Worm (Caenorhabditis elegans) whole organism, L1 larva: ENCODE results near the gene srdh-1.

Source experiments
- C16A3.4 ChIP-seq: fragments of 150-350 bp; optimal IDR thresholded peaks from 2 replicates; lab custom pipeline; 2014; ENCODE audit warnings: missing biosample characterization, missing genetic modification characterization
- Y116A8C.19 ChIP-seq: sonication (generic microtip); optimal IDR thresholded peaks from 2 replicates; lab custom pipeline; 2016; ENCODE audit warnings: missing compliant biosample characterization, missing genetic modification characterization, borderline replicate concordance
- aha-1 ChIP-seq: fragments of 150-350 bp; optimal IDR thresholded peaks from 2 replicates; lab custom pipeline; 2014; ENCODE audit warnings: missing biosample characterization, missing genetic modification characterization
- alr-1 ChIP-seq: fragments of 200-800 bp; sonication (Bioruptor generic); optimal IDR thresholded peaks from 2 replicates; lab custom pipeline; 2018; ENCODE audit warnings: borderline replicate concordance, mild to moderate bottlenecking, missing genetic modification characterization, missing compliant biosample characterization
- aly-2 ChIP-seq: fragments of 150-350 bp; optimal IDR thresholded peaks from 2 replicates; lab custom pipeline; 2014; ENCODE audit warnings: missing biosample characterization, missing genetic modification characterization
- ama-1 ChIP-seq: fragments of 150-350 bp; optimal IDR thresholded peaks from 2 replicates; lab custom pipeline; 2014
- blmp-1 ChIP-seq: fragments of 150-350 bp; optimal IDR thresholded peaks from 2 replicates; lab custom pipeline; 2014; ENCODE audit warnings: missing biosample characterization, missing genetic modification characterization
- ceh-88 ChIP-seq: fragments of 200-800 bp; sonication (Bioruptor generic); IDR thresholded peaks from 2 replicates; pipeline ENCODE4 v1.3.6; 2022; ENCODE audit warnings: missing genetic modification characterization, missing compliant biosample characterization
- dsc-1 ChIP-seq: sonication (generic microtip); optimal IDR thresholded peaks from 2 replicates; lab custom pipeline; 2016; ENCODE audit warnings: mild to moderate bottlenecking, missing genetic modification characterization, missing compliant biosample characterization
- egl-27 ChIP-seq, 2 experiments: fragments of 150-350 bp in 1 of 2; sonication (generic microtip); optimal IDR thresholded peaks; 3 replicates each; lab custom pipeline; 2017 to 2018; ENCODE audit warnings: missing biosample characterization in 2 of 2, missing genetic modification characterization in 2 of 2, missing genetic modification reagents in 2 of 2
- elt-2 ChIP-seq: sonication (generic microtip); optimal IDR thresholded peaks from 2 replicates; lab custom pipeline; 2016; ENCODE audit warnings: missing genetic modification characterization, mild to moderate bottlenecking, inconsistent platforms, missing compliant biosample characterization, missing genetic modification reagents
- elt-3 ChIP-seq, 6 experiments: fragments of 150-350 bp in 1 of 6; sonication (generic microtip); optimal IDR thresholded peaks; 2 replicates each; lab custom pipeline; 2017 to 2018; ENCODE audit warnings: missing biosample characterization in 6 of 6, missing genetic modification characterization in 6 of 6, inconsistent platforms in 1 of 6
- fkh-10 ChIP-seq: sonication (generic microtip); optimal IDR thresholded peaks from 2 replicates; lab custom pipeline; 2017; ENCODE audit warnings: missing biosample characterization, missing genetic modification reagents, missing genetic modification characterization
- fkh-4 ChIP-seq: sonication (generic microtip); optimal IDR thresholded peaks from 2 replicates; lab custom pipeline; 2016; ENCODE audit warnings: missing compliant biosample characterization, missing genetic modification characterization, borderline replicate concordance
- hlh-17 ChIP-seq: fragments of 200-800 bp; sonication (Bioruptor generic); optimal IDR thresholded peaks from 2 replicates; lab custom pipeline; 2018; ENCODE audit warnings: missing genetic modification characterization, mild to moderate bottlenecking, missing compliant biosample characterization, moderate library complexity, borderline replicate concordance
- hpl-2 ChIP-seq: fragments of 150-350 bp; optimal IDR thresholded peaks from 2 replicates; lab custom pipeline; 2014; ENCODE audit warnings: missing biosample characterization, missing genetic modification reagents, missing genetic modification characterization
- irx-1 ChIP-seq: sonication (generic microtip); optimal IDR thresholded peaks from 2 replicates; lab custom pipeline; 2016; ENCODE audit warnings: missing genetic modification characterization, missing compliant biosample characterization
- isw-1 ChIP-seq: fragments of 200-800 bp; sonication (Bioruptor generic); IDR thresholded peaks from 2 replicates; pipeline ENCODE4 v1.3.6; 2022; ENCODE audit warnings: missing genetic modification characterization, missing compliant biosample characterization
- jun-1 ChIP-seq: fragments of 150-350 bp; optimal IDR thresholded peaks from 2 replicates; lab custom pipeline; 2014; ENCODE audit warnings: missing biosample characterization, missing genetic modification reagents, missing genetic modification characterization
- lin-14 ChIP-seq: fragments of 200-800 bp; sonication (Bioruptor generic); optimal IDR thresholded peaks from 2 replicates; lab custom pipeline; 2018; ENCODE audit warnings: mild to moderate bottlenecking, missing genetic modification characterization, moderate library complexity, missing compliant biosample characterization
- lin-35 ChIP-seq, 2 experiments: fragments of 150-350 bp; optimal IDR thresholded peaks; 2 replicates each; lab custom pipeline; 2014; ENCODE audit warnings: missing biosample characterization in 2 of 2, missing genetic modification characterization in 2 of 2, missing genetic modification reagents in 2 of 2
- mdl-1 ChIP-seq, 2 experiments: fragments of 150-350 bp; optimal IDR thresholded peaks; 2 replicates each; lab custom pipeline; 2014 to 2017; ENCODE audit warnings: missing biosample characterization in 2 of 2, missing genetic modification characterization in 2 of 2, inconsistent platforms in 1 of 2
- nhr-19 ChIP-seq: fragments of 200-800 bp; sonication (Bioruptor generic); conservative IDR thresholded peaks from 2 replicates; pipeline ENCODE4 v1.3.6; 2022; ENCODE audit warnings: missing genetic modification characterization, missing compliant biosample characterization
- nhr-71 ChIP-seq: sonication (generic microtip); optimal IDR thresholded peaks from 2 replicates; lab custom pipeline; 2016; ENCODE audit warnings: mild to moderate bottlenecking, missing genetic modification characterization, moderate library complexity, missing compliant biosample characterization
- nhr-77 ChIP-seq: fragments of 150-350 bp; optimal IDR thresholded peaks from 2 replicates; lab custom pipeline; 2014; ENCODE audit warnings: missing biosample characterization, missing genetic modification characterization
- nhr-84 ChIP-seq: sonication (generic microtip); optimal IDR thresholded peaks from 2 replicates; lab custom pipeline; 2017; ENCODE audit warnings: missing biosample characterization, missing genetic modification characterization
- nhr-85 ChIP-seq: sonication (generic microtip); peaks from one replicate; lab custom pipeline; 2016; ENCODE audit warnings: missing genetic modification characterization, inconsistent platforms, missing compliant biosample characterization
- pax-3 ChIP-seq: fragments of 200-800 bp; sonication (Bioruptor generic); optimal IDR thresholded peaks from 2 replicates; lab custom pipeline; 2018; ENCODE audit warnings: mild to moderate bottlenecking, missing genetic modification characterization, moderate library complexity, missing compliant biosample characterization
- pqm-1 ChIP-seq: sonication (generic microtip); optimal IDR thresholded peaks from 3 replicates; lab custom pipeline; 2017; ENCODE audit warnings: missing biosample characterization, missing genetic modification characterization
- snu-23 ChIP-seq: sonication (generic microtip); optimal IDR thresholded peaks from 2 replicates; lab custom pipeline; 2016; ENCODE audit warnings: missing genetic modification characterization, missing compliant biosample characterization
- sptf-1 ChIP-seq: fragments of 150-350 bp; optimal IDR thresholded peaks from 2 replicates; lab custom pipeline; 2014; ENCODE audit warnings: missing biosample characterization, missing genetic modification characterization
- sup-37 ChIP-seq: fragments of 200-800 bp; sonication (Bioruptor generic); optimal IDR thresholded peaks from 2 replicates; lab custom pipeline; 2018; ENCODE audit warnings: mild to moderate bottlenecking, missing genetic modification characterization, missing compliant biosample characterization
- tlp-1 ChIP-seq: fragments of 150-350 bp; optimal IDR thresholded peaks from 2 replicates; lab custom pipeline; 2014; ENCODE audit warnings: missing biosample characterization, missing genetic modification characterization
- unc-130 ChIP-seq: fragments of 150-350 bp; optimal IDR thresholded peaks from 2 replicates; lab custom pipeline; 2017; ENCODE audit warnings: missing biosample characterization, missing genetic modification characterization, inconsistent platforms
- unc-30 ChIP-seq: sonication (generic microtip); optimal IDR thresholded peaks from 2 replicates; lab custom pipeline; 2017; ENCODE audit warnings: missing biosample characterization, missing genetic modification characterization
- unc-62 ChIP-seq: fragments of 150-350 bp; optimal IDR thresholded peaks from 2 replicates; lab custom pipeline; 2014; ENCODE audit warnings: missing biosample characterization, missing genetic modification reagents, missing genetic modification characterization
- unc-86 ChIP-seq: sonication (generic microtip); optimal IDR thresholded peaks from 2 replicates; lab custom pipeline; 2016; ENCODE audit warnings: missing genetic modification characterization, missing compliant biosample characterization
- unc-98 ChIP-seq: fragments of 200-800 bp; sonication (Bioruptor generic); IDR thresholded peaks from 2 replicates; pipeline ENCODE4 v1.3.6; 2022; ENCODE audit warnings: missing genetic modification characterization, missing compliant biosample characterization
- vab-15 ChIP-seq: sonication (generic microtip); optimal IDR thresholded peaks from 2 replicates; lab custom pipeline; 2017; ENCODE audit warnings: missing genotype, mild to moderate bottlenecking, missing genetic modification characterization, missing compliant biosample characterization
- xbp-1 ChIP-seq: sonication (generic microtip); optimal IDR thresholded peaks from 2 replicates; lab custom pipeline; 2016; ENCODE audit warnings: missing genetic modification characterization, missing compliant biosample characterization
- zag-1 ChIP-seq: fragments of 150-350 bp; optimal IDR thresholded peaks from 2 replicates; lab custom pipeline; 2014; ENCODE audit warnings: missing biosample characterization, missing genetic modification characterization

srdh-1 gene

DNA sequence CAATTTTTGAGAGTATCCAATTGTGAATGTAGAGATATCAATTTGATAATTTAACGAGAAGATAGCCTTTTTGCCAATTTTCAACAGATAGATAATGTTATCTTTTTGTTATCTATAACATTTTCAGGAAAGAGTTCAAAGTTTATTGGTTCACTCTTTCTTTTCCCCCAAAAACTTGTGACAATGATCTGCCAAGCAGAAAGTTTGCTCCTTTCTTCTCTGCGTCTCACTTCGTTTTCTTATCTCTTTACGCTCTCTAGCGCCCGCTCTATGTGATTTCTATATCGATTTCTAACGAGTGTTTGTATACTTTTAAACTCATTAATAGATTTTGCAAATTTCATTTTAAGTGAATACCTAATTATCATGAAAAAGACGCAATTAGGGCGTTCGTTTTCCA lies 38.0 kb upstream of the srdh-1 start (continued):
- no peak for TF ChIP-seq elt-3 (tag; optimal IDR thresholded peaks at IDR 0.05; lab: Kevin White, UChicago)
- no peak for TF ChIP-seq unc-130 (tag; lab: Kevin White, UChicago)
- TF ChIP-seq blmp-1, result peak; percentile 23
- no peak for TF ChIP-seq unc-62 (GFP tag; lab: Kevin White, UChicago)
- TF ChIP-seq C16A3.4 (tag; lab: Kevin White, UChicago), result no peak
- no peak for TF ChIP-seq nhr-85
- TF ChIP-seq irx-1, result no peak
- peak in 1 of 2 experiments; percentile 29 for TF ChIP-seq mdl-1 (tag; optimal IDR thresholded peaks at IDR 0.05; lab: Kevin White, UChicago)
- TF ChIP-seq vab-15, result no peak
- no peak for TF ChIP-seq xbp-1 (tag; lab: Kevin White, UChicago)
- TF ChIP-seq fkh-10 (GFP tag; lab: Kevin White, UChicago), result no peak
- TF ChIP-seq nhr-77 (tag; lab: Kevin White, UChicago), result no peak
- TF ChIP-seq lin-35 (GFP tag; optimal IDR thresholded peaks at IDR 0.05; lab: Kevin White, UChicago), result peak in 1 of 2 experiments; percentile 16
- no peak for TF ChIP-seq Y116A8C.19 (tag; lab: Kevin White, UChicago)
- no peak for TF ChIP-seq nhr-84 (tag; lab: Kevin White, UChicago)
- TF ChIP-seq pqm-1, result peak; percentile 10
- no peak for TF ChIP-seq hlh-17 (GFP tag; lab: Kevin White, UChicago)
- no peak for TF ChIP-seq unc-98 (GFP tag; lab: Robert Waterston, UW)
- TF ChIP-seq snu-23, result peak; percentile 9
- TF ChIP-seq aly-2 (tag; lab: Kevin White, UChicago), result no peak
- no peak for TF ChIP-seq ama-1
- TF ChIP-seq pax-3 (tag; lab: Kevin White, UChicago), result no peak
- TF ChIP-seq jun-1 (tag; lab: Kevin White, UChicago), result no peak

DNA sequence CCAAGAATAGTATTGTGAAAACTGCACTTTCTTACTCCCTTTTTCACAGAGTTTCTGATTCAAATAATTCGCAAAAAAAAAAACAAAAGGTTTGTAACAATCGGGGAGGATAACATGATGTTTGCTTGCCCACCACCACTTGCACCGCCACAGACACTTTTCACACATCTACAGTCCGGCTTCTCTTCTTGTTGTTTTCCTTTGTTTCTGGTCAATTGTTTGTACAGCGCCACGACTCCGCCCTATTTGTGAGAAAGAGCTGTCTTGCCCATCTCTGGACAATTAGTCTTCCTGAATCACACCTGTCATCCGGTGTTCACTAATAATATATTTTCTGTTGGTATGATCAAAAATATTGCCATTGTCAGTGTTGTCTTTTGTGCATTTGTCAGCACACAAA lies 33.5 kb upstream of the srdh-1 start, which contains the start of gene M110.9:
Gene M110.9, plus strand, starts transcription at position 301 of the 400 bp plus-strand sequence.
- TF ChIP-seq elt-2 (tag; lab: Kevin White, UChicago) (no peak), hpl-2 (no peak), sup-37 (GFP tag; lab: Kevin White, UChicago) (no peak), nhr-19 (GFP tag; lab: Robert Waterston, UW) (no peak), nhr-71 (tag; lab: Kevin White, UChicago) (no peak), zag-1 (tag; lab: Kevin White, UChicago) (no peak), irx-1 (no peak), alr-1 (tag; lab: Kevin White, UChicago) (no peak), pax-3 (tag; lab: Kevin White, UChicago) (no peak), xbp-1 (tag; lab: Kevin White, UChicago) (no peak), unc-30 (tag; lab: Kevin White, UChicago) (no peak), egl-27 (tag; optimal IDR thresholded peaks at IDR 0.05; lab: Kevin White, UChicago) (no peak), ceh-88 (GFP tag; lab: Robert Waterston, UW) (no peak), fkh-4 (tag; lab: Kevin White, UChicago) (no peak), unc-86 (tag; lab: Kevin White, UChicago) (no peak), isw-1 (GFP tag; lab: Robert Waterston, UW) (no peak), aha-1 (tag; lab: Kevin White, UChicago) (no peak), C16A3.4 (tag; lab: Kevin White, UChicago) (no peak), sptf-1 (tag; lab: Kevin White, UChicago) (no peak)
- TF ChIP-seq, all 84 proteins: peak for 0

DNA sequence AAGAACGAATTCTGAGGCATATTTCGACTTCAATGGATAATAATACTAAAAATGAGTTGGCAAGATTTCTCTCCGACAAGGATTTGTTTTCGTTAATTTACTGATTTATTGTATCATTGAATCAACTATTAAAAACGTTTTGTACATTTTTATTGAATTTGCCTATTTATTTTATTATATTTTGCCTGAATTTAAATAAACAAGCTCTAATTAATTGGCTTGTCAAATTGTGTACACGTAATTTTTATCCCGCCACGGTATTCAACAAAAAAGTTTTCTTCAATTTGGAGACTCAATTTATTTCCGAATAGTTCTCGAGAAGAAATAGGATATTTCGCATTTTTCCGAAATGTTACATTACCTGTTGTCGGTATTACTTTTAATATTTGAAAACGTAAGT lies 32.0 kb upstream of the srdh-1 start, which contains the start of gene M110.7:
Gene M110.7, plus strand, starts transcription at position 301 of the 400 bp plus-strand sequence.
- TF ChIP-seq egl-27 (tag; optimal IDR thresholded peaks at IDR 0.05; lab: Kevin White, UChicago), result no peak
- no peak for TF ChIP-seq tlp-1
- TF ChIP-seq lin-14 (GFP tag; lab: Kevin White, UChicago), result no peak
- TF ChIP-seq nhr-85, result no peak
- no peak for TF ChIP-seq dsc-1
